Worm (Caenorhabditis elegans): ENCODE measurements around the gene C53A5.2.

DNA sequence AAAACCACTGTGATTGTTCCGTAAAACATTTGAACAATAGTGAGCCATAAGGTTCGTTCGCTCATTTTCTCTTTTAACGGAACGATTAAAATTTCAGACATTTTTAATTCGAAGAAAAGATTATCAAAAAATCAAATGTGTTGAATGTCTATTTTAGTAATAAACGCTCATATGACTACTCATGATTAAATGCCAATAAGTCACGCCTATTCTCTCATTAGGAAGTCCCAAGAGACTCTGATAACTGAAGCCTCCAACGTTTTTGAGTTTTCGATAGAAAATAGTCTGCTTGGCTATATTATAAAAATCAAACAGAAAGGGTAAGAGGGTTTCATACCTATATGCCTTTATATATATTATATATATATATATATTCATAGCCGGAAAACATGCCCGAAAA, 33.2 kb upstream of the C53A5.2 start, which contains the start of gene srg-47:
- TF ChIP-seq ceh-48 (tag; optimal IDR thresholded peaks at IDR 0.05) (no peak), F13H6.1 (tag; optimal IDR thresholded peaks at IDR 0.05) (no peak), unc-55 (GFP tag; optimal IDR thresholded peaks at IDR 0.05) (no peak), T23F11.4 (GFP tag; optimal IDR thresholded peaks at IDR 0.05) (no peak), rnt-1 (tag; optimal IDR thresholded peaks at IDR 0.05) (no peak), lin-11 (tag; optimal IDR thresholded peaks at IDR 0.05) (no peak), ceh-2 (tag; optimal IDR thresholded peaks at IDR 0.05) (no peak), ceh-30 (tag; optimal IDR thresholded peaks at IDR 0.05) (no peak), pqm-1 (tag; optimal IDR thresholded peaks at IDR 0.05) (no peak), che-1 (tag; optimal IDR thresholded peaks at IDR 0.05) (no peak), nhr-11 (tag; optimal IDR thresholded peaks at IDR 0.05) (no peak), unc-42 (tag; optimal IDR thresholded peaks at IDR 0.05) (no peak), unc-86 (tag; optimal IDR thresholded peaks at IDR 0.05) (no peak)
